Fruit fly (Drosophila melanogaster) S2 (cell line): ENCODE data around the gene plum.

ENCODE experiments used
- CG8478 ChIP-seq: fragments of >200 bp; optimal IDR thresholded peaks from 2 replicates; lab custom pipeline; 2018
- CTCF ChIP-seq, 2 experiments: fragments of >200 bp; optimal IDR thresholded peaks; 2 replicates each; lab custom pipeline; 2018

- TF ChIP-seq CG8478 (lab: Kevin White, UChicago) (no peak), CTCF (optimal IDR thresholded peaks at IDR 0.05; lab: Kevin White, UChicago) (no peak)
Observed at dm6 chr3R:26425005-26425404, 110.0 kb downstream of the plum start, which contains the start of gene CG6503.
